Worm (Caenorhabditis elegans): Measurements from ENCODE around the gene slr-2.

Gene slr-2

ce11 chrV:18133177-18133576 is 46.3 kb downstream of the slr-2 start, which contains the start of gene Y37H2A.18 (continued):
- TF ChIP-seq ceh-90 (tag; optimal IDR thresholded peaks at IDR 0.05) = no peak

- TF ChIP-seq fkh-10 (GFP tag; optimal IDR thresholded peaks at IDR 0.05) (no peak), pax-3 (tag; optimal IDR thresholded peaks at IDR 0.05) (no peak), nhr-77 (tag; optimal IDR thresholded peaks at IDR 0.05) (no peak), sup-37 (GFP tag; optimal IDR thresholded peaks at IDR 0.05) (no peak), sox-4 (tag; optimal IDR thresholded peaks at IDR 0.05) (no peak), nhr-47 (tag; optimal IDR thresholded peaks at IDR 0.05) (no peak), zip-4 (GFP tag; optimal IDR thresholded peaks at IDR 0.05) (no peak), isw-1 (GFP tag; IDR thresholded peaks at IDR 0.05) (no peak), fkh-8 (tag; optimal IDR thresholded peaks at IDR 0.05) (no peak)
Observed at ce11 chrV:18134378-18134777, 47.5 kb downstream of the slr-2 start, which contains the start of gene Y37H2A.7. TSS of gene Y37H2A.7 (minus strand) at chrV:18134478.

- TF ChIP-seq lsy-2 (tag; optimal IDR thresholded peaks at IDR 0.05) = no peak
- TF ChIP-seq tlp-1 (tag; optimal IDR thresholded peaks at IDR 0.05) = no peak
- no peak for TF ChIP-seq dsc-1 (tag; optimal IDR thresholded peaks at IDR 0.05)
- TF ChIP-seq dpl-1 (GFP tag; optimal IDR thresholded peaks at IDR 0.05) = no peak
- no peak for TF ChIP-seq hpl-2 (GFP tag; optimal IDR thresholded peaks at IDR 0.05)
- TF ChIP-seq pax-3 (tag; optimal IDR thresholded peaks at IDR 0.05) = no peak
- no peak for TF ChIP-seq irx-1 (tag; optimal IDR thresholded peaks at IDR 0.05)
- no peak for TF ChIP-seq nhr-237 (tag; optimal IDR thresholded peaks at IDR 0.05)
- no peak for TF ChIP-seq sox-4 (tag; optimal IDR thresholded peaks at IDR 0.05)
- no peak for TF ChIP-seq ceh-63 (GFP tag; optimal IDR thresholded peaks at IDR 0.05)
- TF ChIP-seq lin-39 (tag; optimal IDR thresholded peaks at IDR 0.05) = no peak
- no peak for TF ChIP-seq snpc-4 (tag; optimal IDR thresholded peaks at IDR 0.05)
- no peak for TF ChIP-seq nhr-12 (tag; optimal IDR thresholded peaks at IDR 0.05)
- no peak for TF ChIP-seq egl-27 (tag; optimal IDR thresholded peaks at IDR 0.05)
- TF ChIP-seq nhr-84 (tag; optimal IDR thresholded peaks at IDR 0.05) = no peak
- no peak for TF ChIP-seq sup-37 (GFP tag; optimal IDR thresholded peaks at IDR 0.05)
- TF ChIP-seq elt-2 (tag; optimal IDR thresholded peaks at IDR 0.05) = no peak
- no peak for TF ChIP-seq ceh-8 (GFP tag; optimal IDR thresholded peaks at IDR 0.05)
- no peak for TF ChIP-seq nhr-77 (tag; optimal IDR thresholded peaks at IDR 0.05)
- no peak for TF ChIP-seq mab-9 (GFP tag; IDR thresholded peaks at IDR 0.05)
Observed at ce11 chrV:18137679-18138078, 50.8 kb downstream of the slr-2 start.

ce11 chrV:18138695-18139094 is 51.8 kb downstream of the slr-2 start, which contains the start of gene Y37H2A.10:
TSS of gene Y37H2A.10 (plus strand) at chrV:18138995.
- no peak for TF ChIP-seq snpc-4 (tag; optimal IDR thresholded peaks at IDR 0.05)
- TF ChIP-seq lin-39 (tag; optimal IDR thresholded peaks at IDR 0.05) = no peak
- TF ChIP-seq dsc-1 (tag; optimal IDR thresholded peaks at IDR 0.05) = no peak
- no peak for TF ChIP-seq zag-1 (tag; optimal IDR thresholded peaks at IDR 0.05)
- TF ChIP-seq lir-3 (tag; optimal IDR thresholded peaks at IDR 0.05; ENCODE audit: poor library complexity) = no peak
- TF ChIP-seq hlh-4 (tag; optimal IDR thresholded peaks at IDR 0.05) = no peak
- no peak for TF ChIP-seq C34B4.2 (tag; optimal IDR thresholded peaks at IDR 0.05)
- no peak for TF ChIP-seq fkh-10 (GFP tag; optimal IDR thresholded peaks at IDR 0.05)
- TF ChIP-seq nhr-20 (tag; optimal IDR thresholded peaks at IDR 0.05) = no peak
- no peak for TF ChIP-seq nhr-28 (tag; optimal IDR thresholded peaks at IDR 0.05)
- no peak for TF ChIP-seq ceh-63 (GFP tag; optimal IDR thresholded peaks at IDR 0.05)
- no peak for TF ChIP-seq Y116A8C.19 (tag; optimal IDR thresholded peaks at IDR 0.05; ENCODE audit: borderline replicate concordance)
- no peak for TF ChIP-seq ces-1 (GFP tag; optimal IDR thresholded peaks at IDR 0.05)
- no peak for TF ChIP-seq ceh-88 (GFP tag; IDR thresholded peaks at IDR 0.05)
- TF ChIP-seq mef-2 (tag; optimal IDR thresholded peaks at IDR 0.05) = no peak
- TF ChIP-seq lin-15B (tag; optimal IDR thresholded peaks at IDR 0.05) = no peak
- no peak for TF ChIP-seq skn-1 (tag; optimal IDR thresholded peaks at IDR 0.05)
- no peak for TF ChIP-seq swsn-7 (tag; optimal IDR thresholded peaks at IDR 0.05)
